Worm (Caenorhabditis elegans) whole organism, L1 larva: ENCODE results near the gene sre-45.

Source experiments
- alr-1 ChIP-seq: fragments of 200-800 bp; sonication (Bioruptor generic); optimal IDR thresholded peaks from 2 replicates; lab custom pipeline; 2018; ENCODE audit warnings: borderline replicate concordance, mild to moderate bottlenecking, missing genetic modification characterization, missing compliant biosample characterization
- ama-1 ChIP-seq: fragments of 150-350 bp; optimal IDR thresholded peaks from 2 replicates; lab custom pipeline; 2014
- fos-1 ChIP-seq: fragments of 150-350 bp; optimal IDR thresholded peaks from 2 replicates; lab custom pipeline; 2014; ENCODE audit warnings: missing biosample characterization, missing genetic modification characterization
- jun-1 ChIP-seq: fragments of 150-350 bp; optimal IDR thresholded peaks from 2 replicates; lab custom pipeline; 2014; ENCODE audit warnings: missing biosample characterization, missing genetic modification reagents, missing genetic modification characterization
- mdl-1 ChIP-seq, 2 experiments: fragments of 150-350 bp; optimal IDR thresholded peaks; 2 replicates each; lab custom pipeline; 2014 to 2017; ENCODE audit warnings: missing biosample characterization in 2 of 2, missing genetic modification characterization in 2 of 2, inconsistent platforms in 1 of 2
- unc-130 ChIP-seq: fragments of 150-350 bp; optimal IDR thresholded peaks from 2 replicates; lab custom pipeline; 2017; ENCODE audit warnings: missing biosample characterization, missing genetic modification characterization, inconsistent platforms
- unc-30 ChIP-seq: sonication (generic microtip); optimal IDR thresholded peaks from 2 replicates; lab custom pipeline; 2017; ENCODE audit warnings: missing biosample characterization, missing genetic modification characterization

- TF ChIP-seq unc-130 (peak; percentile 96), unc-30 (tag; lab: Kevin White, UChicago) (no peak), ama-1 (no peak), fos-1 (tag; lab: Kevin White, UChicago) (no peak), jun-1 (tag; lab: Kevin White, UChicago) (peak; percentile 82), alr-1 (tag; lab: Kevin White, UChicago) (no peak), mdl-1 (tag; optimal IDR thresholded peaks at IDR 0.05; lab: Kevin White, UChicago) (peak in 1 of 2 experiments; percentile 87)
Measured at ce11 chrII:13469043-13469652, 48.6 kb upstream of the sre-45 start, which contains the start of gene E01G4.3.
